Worm (Caenorhabditis elegans): ENCODE measurements around the gene ssp-32.

ssp-32 gene

DNA sequence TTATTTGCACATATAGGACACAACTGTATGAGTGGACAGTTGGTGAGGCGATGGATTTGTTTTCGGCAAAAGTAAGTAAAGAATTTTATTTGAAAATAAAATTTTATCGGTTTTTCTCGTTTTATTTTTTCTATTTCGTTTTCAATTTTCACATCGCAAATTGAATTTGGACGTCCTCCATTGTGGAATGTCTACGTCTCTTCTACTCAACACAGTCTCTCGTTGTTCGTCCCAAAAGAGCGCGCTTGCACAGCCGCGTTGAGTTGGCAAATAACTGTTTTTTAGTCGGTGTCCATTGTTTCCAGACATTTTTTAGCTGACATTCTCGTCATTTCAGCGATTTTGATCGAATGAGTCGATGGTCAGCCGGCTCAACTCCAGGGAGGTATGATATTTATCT is 4.0 kb downstream of the ssp-32 start:
- no peak for TF ChIP-seq mab-5 (tag; optimal IDR thresholded peaks at IDR 0.05)
- TF ChIP-seq lin-32 (GFP tag; optimal IDR thresholded peaks at IDR 0.05): no peak
- no peak for TF ChIP-seq unc-39 (tag; optimal IDR thresholded peaks at IDR 0.05)
- TF ChIP-seq elt-3 (tag; optimal IDR thresholded peaks at IDR 0.05): no peak
- TF ChIP-seq ces-1 (GFP tag; optimal IDR thresholded peaks at IDR 0.05): peak; percentile 93
- no peak for TF ChIP-seq unc-62 (GFP tag; optimal IDR thresholded peaks at IDR 0.05)
- TF ChIP-seq sem-2 (GFP tag; optimal IDR thresholded peaks at IDR 0.05): no peak
- TF ChIP-seq unc-120 (tag; optimal IDR thresholded peaks at IDR 0.05; ENCODE audit: poor library complexity, severe bottlenecking): peak; percentile 3
- no peak for TF ChIP-seq ceh-39 (tag; optimal IDR thresholded peaks at IDR 0.05)

DNA sequence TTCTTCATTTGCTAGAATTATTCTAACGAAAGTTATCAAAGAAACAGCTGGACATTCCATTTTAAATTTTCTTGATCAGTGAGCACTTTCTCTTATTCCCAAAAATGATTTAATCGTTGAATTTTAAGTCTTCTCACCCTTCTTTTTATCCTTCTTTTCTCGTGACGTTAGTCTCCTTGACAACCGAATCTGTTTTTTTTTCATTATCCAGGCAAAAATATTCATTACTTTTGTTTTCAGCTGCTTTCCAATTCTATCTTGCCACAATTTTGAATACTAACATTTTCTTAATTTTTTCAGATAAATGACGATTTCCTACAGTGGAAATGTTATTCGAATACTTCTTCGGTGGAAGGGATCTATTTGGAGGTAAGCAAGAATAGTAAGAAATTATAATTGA is 8.4 kb downstream of the ssp-32 start, which contains the start of gene best-13:
Gene best-13, plus strand, starts transcription at position 301 of the 400 bp plus-strand sequence.
- TF ChIP-seq elt-1 (tag; optimal IDR thresholded peaks at IDR 0.05; ENCODE audit: borderline replicate concordance, insufficient read depth) (no peak), blmp-1 (tag; optimal IDR thresholded peaks at IDR 0.05) (no peak), ces-1 (GFP tag; optimal IDR thresholded peaks at IDR 0.05) (no peak), bed-3 (GFP tag; optimal IDR thresholded peaks at IDR 0.05) (no peak), ceh-43 (GFP tag; optimal IDR thresholded peaks at IDR 0.05) (no peak), nhr-76 (tag; optimal IDR thresholded peaks at IDR 0.05) (no peak), nhr-2 (tag; optimal IDR thresholded peaks at IDR 0.05) (no peak), lsy-2 (tag; optimal IDR thresholded peaks at IDR 0.05) (no peak), unc-62 (GFP tag; optimal IDR thresholded peaks at IDR 0.05) (no peak), lin-32 (GFP tag; optimal IDR thresholded peaks at IDR 0.05) (no peak), ztf-11 (tag; optimal IDR thresholded peaks at IDR 0.05) (no peak), sem-2 (GFP tag; optimal IDR thresholded peaks at IDR 0.05) (no peak), hlh-1 (tag; optimal IDR thresholded peaks at IDR 0.05) (no peak)

DNA sequence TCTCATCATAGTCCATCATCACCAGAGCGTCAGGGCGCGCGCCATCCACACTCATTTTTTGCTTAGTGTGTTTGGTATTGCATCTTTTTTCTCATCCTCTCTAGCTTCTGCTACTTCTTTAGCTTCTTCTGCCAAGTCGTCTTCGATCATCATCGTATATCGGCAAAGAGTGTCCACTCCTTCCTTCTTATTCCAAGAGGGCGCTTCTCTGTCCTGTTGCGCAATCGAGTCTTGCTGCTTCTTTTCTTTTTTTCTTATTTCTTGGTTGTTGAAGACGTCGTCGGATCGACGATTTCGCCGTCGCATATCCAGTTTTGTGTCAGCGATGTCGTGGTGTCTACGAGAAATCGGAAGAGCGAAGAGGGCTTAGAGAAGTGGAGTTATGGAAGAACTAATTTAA is 17.9 kb downstream of the ssp-32 start:
- TF ChIP-seq cnd-1 (tag; optimal IDR thresholded peaks at IDR 0.05) (no peak), zip-8 (tag; optimal IDR thresholded peaks at IDR 0.05) (peak; percentile 4), unc-62 (GFP tag; optimal IDR thresholded peaks at IDR 0.05) (no peak), bed-3 (GFP tag; optimal IDR thresholded peaks at IDR 0.05) (no peak), nhr-2 (tag; optimal IDR thresholded peaks at IDR 0.05) (no peak), ceh-43 (GFP tag; optimal IDR thresholded peaks at IDR 0.05) (no peak)

DNA sequence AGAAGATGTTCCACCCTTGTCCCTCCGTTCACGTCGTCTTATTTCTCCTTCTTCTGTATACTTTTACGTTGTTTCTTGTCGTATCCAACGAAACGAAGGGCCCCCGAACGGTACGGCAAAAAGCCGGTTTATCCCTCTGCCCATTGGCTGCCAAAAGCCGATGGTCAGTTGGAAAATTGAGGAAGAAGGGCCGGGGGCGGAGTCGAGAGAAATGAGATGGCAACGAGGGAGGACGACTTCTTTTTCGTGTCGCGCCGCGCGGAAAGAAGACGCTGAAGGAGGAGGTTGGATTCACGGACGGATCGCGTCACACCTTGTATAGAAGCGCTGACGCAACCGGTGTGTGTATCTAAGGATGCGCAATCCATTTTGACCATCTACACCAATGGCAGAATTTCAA is 19.9 kb downstream of the ssp-32 start:
- no peak for TF ChIP-seq ztf-11 (tag; optimal IDR thresholded peaks at IDR 0.05)
- no peak for TF ChIP-seq ham-2 (GFP tag; optimal IDR thresholded peaks at IDR 0.05)
- TF ChIP-seq ceh-83 (GFP tag; optimal IDR thresholded peaks at IDR 0.05): no peak
- TF ChIP-seq nhr-2 (tag; optimal IDR thresholded peaks at IDR 0.05): no peak
- no peak for TF ChIP-seq lin-13 (tag; optimal IDR thresholded peaks at IDR 0.05)
- no peak for TF ChIP-seq unc-62 (GFP tag; optimal IDR thresholded peaks at IDR 0.05)
- no peak for TF ChIP-seq M03D4.4 (tag; optimal IDR thresholded peaks at IDR 0.05)
- TF ChIP-seq tbx-8 (GFP tag; optimal IDR thresholded peaks at IDR 0.05): no peak
- no peak for TF ChIP-seq mab-5 (tag; optimal IDR thresholded peaks at IDR 0.05)
- TF ChIP-seq flh-1 (GFP tag; optimal IDR thresholded peaks at IDR 0.05): no peak
- no peak for TF ChIP-seq elt-3 (tag; optimal IDR thresholded peaks at IDR 0.05)
- TF ChIP-seq mep-1 (tag; optimal IDR thresholded peaks at IDR 0.05): no peak
- no peak for TF ChIP-seq snpc-4 (tag; optimal IDR thresholded peaks at IDR 0.05)
- TF ChIP-seq pha-4 (tag; optimal IDR thresholded peaks at IDR 0.05): no peak
- TF ChIP-seq elt-1 (tag; optimal IDR thresholded peaks at IDR 0.05; ENCODE audit: borderline replicate concordance, insufficient read depth): no peak
- no peak for TF ChIP-seq sem-2 (GFP tag; optimal IDR thresholded peaks at IDR 0.05)
- TF ChIP-seq unc-39 (tag; optimal IDR thresholded peaks at IDR 0.05): no peak
- no peak for TF ChIP-seq hlh-1 (tag; optimal IDR thresholded peaks at IDR 0.05)

DNA sequence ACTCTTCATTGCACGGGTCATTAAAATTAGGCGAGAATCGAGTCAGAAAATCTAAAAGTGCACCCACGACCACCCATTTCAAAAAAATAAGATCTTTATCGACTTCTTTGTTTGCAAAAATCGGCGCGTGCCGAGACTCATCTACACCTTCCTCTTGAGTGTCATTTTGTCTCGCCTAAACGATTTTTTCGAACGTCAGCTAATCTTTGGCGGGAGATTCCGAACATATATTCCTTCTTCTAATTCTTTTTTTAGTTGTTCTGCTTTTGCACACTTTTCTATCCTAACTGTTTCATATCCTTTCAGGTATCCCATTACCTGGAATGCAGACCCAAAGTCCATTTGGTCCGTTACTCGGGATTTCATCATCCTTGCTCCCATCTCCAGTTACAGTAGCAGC is 21.0 kb downstream of the ssp-32 start, which contains the start of gene bed-3:
Gene bed-3, plus strand, starts transcription at position 301 of the 400 bp plus-strand sequence.
- TF ChIP-seq mab-5 (tag; optimal IDR thresholded peaks at IDR 0.05): no peak
- no peak for TF ChIP-seq sem-2 (GFP tag; optimal IDR thresholded peaks at IDR 0.05)
- no peak for TF ChIP-seq nhr-76 (tag; optimal IDR thresholded peaks at IDR 0.05)
- TF ChIP-seq mep-1 (tag; optimal IDR thresholded peaks at IDR 0.05): no peak
- TF ChIP-seq ces-1 (GFP tag; optimal IDR thresholded peaks at IDR 0.05): no peak
- TF ChIP-seq ceh-43 (GFP tag; optimal IDR thresholded peaks at IDR 0.05): no peak
- no peak for TF ChIP-seq tbx-8 (GFP tag; optimal IDR thresholded peaks at IDR 0.05)
- no peak for TF ChIP-seq pha-4 (tag; optimal IDR thresholded peaks at IDR 0.05)

DNA sequence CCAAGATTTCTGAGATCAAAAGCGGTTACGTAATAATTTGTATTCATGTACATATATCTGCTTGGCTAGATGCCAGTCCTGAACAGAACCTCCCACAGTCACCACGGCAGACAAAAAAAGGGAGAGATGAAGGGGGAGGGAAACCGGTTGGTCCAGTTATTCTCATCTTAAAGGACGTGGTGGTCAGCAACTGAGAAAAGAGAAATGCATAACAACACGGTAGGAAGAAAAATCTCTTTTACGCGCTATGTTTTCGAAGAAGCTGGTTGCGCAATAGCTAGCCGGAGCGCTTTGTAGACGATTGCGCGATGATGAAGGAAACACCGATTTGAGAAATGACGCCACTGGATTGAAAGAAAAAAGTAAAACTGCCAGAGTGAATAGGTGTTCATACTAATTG is 22.8 kb downstream of the ssp-32 start:
- TF ChIP-seq zip-8 (tag; optimal IDR thresholded peaks at IDR 0.05) (peak; percentile 78), lsy-2 (tag; optimal IDR thresholded peaks at IDR 0.05) (no peak)
